Fruit fly (Drosophila melanogaster) whole organism, adult: ENCODE data around the gene CG4613.

Experiments used
- CG1620 ChIP-seq: fragments of 200-800 bp; sonication (Bioruptor generic); optimal IDR thresholded peaks from 2 replicates; lab custom pipeline; 2016; ENCODE audit warnings: missing biosample characterization, missing genetic modification characterization
- CG33017 ChIP-seq: fragments of 200-800 bp; sonication (Bioruptor generic); optimal IDR thresholded peaks from 2 replicates; lab custom pipeline; 2018; ENCODE audit warnings: missing biosample characterization, mild to moderate bottlenecking, missing genetic modification characterization, moderate library complexity
- CG7101 ChIP-seq: fragments of 200-800 bp; sonication (Bioruptor generic); optimal IDR thresholded peaks from 2 replicates; lab custom pipeline; 2018; ENCODE audit warnings: missing biosample characterization, mild to moderate bottlenecking, missing genetic modification characterization, moderate library complexity
- Clk ChIP-seq: fragments of 200-800 bp; sonication (Bioruptor generic); optimal IDR thresholded peaks from 2 replicates; lab custom pipeline; 2017; ENCODE audit warnings: missing biosample characterization, missing genetic modification characterization
- Mnt ChIP-seq: fragments of 200-800 bp; sonication (Bioruptor generic); optimal IDR thresholded peaks from 2 replicates; lab custom pipeline; 2016; ENCODE audit warnings: missing biosample characterization, mild to moderate bottlenecking, missing genetic modification characterization
- bab1 ChIP-seq: fragments of 200-800 bp; sonication (Bioruptor generic); optimal IDR thresholded peaks from 3 replicates; lab custom pipeline; 2019; ENCODE audit warnings: missing biosample characterization, mild to moderate bottlenecking, missing genetic modification characterization, moderate library complexity
- cic ChIP-seq: fragments of 200-800 bp; sonication (Bioruptor generic); optimal IDR thresholded peaks from 2 replicates; lab custom pipeline; 2017; ENCODE audit warnings: missing biosample characterization, mild to moderate bottlenecking, missing genetic modification characterization, moderate library complexity
- cnc ChIP-seq, 2 experiments: fragments of >200 bp; optimal IDR thresholded peaks; 2 replicates each; lab custom pipeline; 2017
- kay ChIP-seq: fragments of 200-800 bp; sonication (Bioruptor generic); peaks from one replicate; lab custom pipeline; 2016; ENCODE audit warnings: missing biosample characterization, missing genetic modification characterization, borderline replicate concordance
- ovo ChIP-seq: fragments of 200-800 bp; sonication (Bioruptor generic); optimal IDR thresholded peaks from 2 replicates; lab custom pipeline; 2016; ENCODE audit warnings: missing biosample characterization, missing genetic modification characterization
- pad ChIP-seq: fragments of 200-800 bp; sonication (Bioruptor generic); optimal IDR thresholded peaks from 3 replicates; lab custom pipeline; 2017; ENCODE audit warnings: missing biosample characterization, missing genetic modification characterization, mild to moderate bottlenecking, moderate library complexity, missing genetic modification reagents
- tj ChIP-seq: fragments of 200-800 bp; sonication (Bioruptor generic); optimal IDR thresholded peaks from 3 replicates; lab custom pipeline; 2017; ENCODE audit warnings: missing biosample characterization, mild to moderate bottlenecking, missing genetic modification characterization, moderate library complexity

- no peak for TF ChIP-seq Mnt (GFP tag; lab: Kevin White, UChicago)
- no peak for TF ChIP-seq cnc (optimal IDR thresholded peaks at IDR 0.05; lab: Kevin White, UChicago)
- no peak for TF ChIP-seq cic
- TF ChIP-seq tj (GFP tag; lab: Kevin White, UChicago) = no peak
- TF ChIP-seq ovo = no peak
- TF ChIP-seq CG33017 (tag; lab: Kevin White, UChicago) = no peak
- TF ChIP-seq CG7101 (tag; lab: Kevin White, UChicago) = no peak
- no peak for TF ChIP-seq CG1620 (GFP tag; lab: Kevin White, UChicago)
- TF ChIP-seq pad (GFP tag; lab: Kevin White, UChicago) = no peak
- no peak for TF ChIP-seq bab1 (GFP tag; lab: Kevin White, UChicago)
- peak; percentile 75 for TF ChIP-seq kay (GFP tag; lab: Kevin White, UChicago)
- TF ChIP-seq Clk = no peak
Measured at dm6 chr3L:14544987-14545943, 23.8 kb upstream of the CG4613 start.
